Worm (Caenorhabditis elegans) whole organism, L3 larva: ENCODE results near the gene str-84.

Source experiments
- ama-1 ChIP-seq: fragments of 150-350 bp; optimal IDR thresholded peaks from 2 replicates; lab custom pipeline; 2018
- egl-5 ChIP-seq: fragments of 150-350 bp; optimal IDR thresholded peaks from 2 replicates; lab custom pipeline; 2017; ENCODE audit warnings: missing biosample characterization, missing genetic modification reagents, missing genetic modification characterization, inconsistent platforms
- fos-1 ChIP-seq: fragments of 150-350 bp; optimal IDR thresholded peaks from 2 replicates; lab custom pipeline; 2014; ENCODE audit warnings: missing biosample characterization, missing genetic modification characterization
- lin-39 ChIP-seq: fragments of 150-350 bp; optimal IDR thresholded peaks from 2 replicates; lab custom pipeline; 2018; ENCODE audit warnings: missing biosample characterization, missing genetic modification reagents, missing genetic modification characterization
- nhr-12 ChIP-seq: fragments of 150-350 bp; optimal IDR thresholded peaks from 2 replicates; lab custom pipeline; 2014; ENCODE audit warnings: missing biosample characterization, missing genetic modification characterization
- nhr-237 ChIP-seq: fragments of 150-350 bp; optimal IDR thresholded peaks from 2 replicates; lab custom pipeline; 2014; ENCODE audit warnings: missing biosample characterization, missing genetic modification characterization
- tbx-2 ChIP-seq: sonication (generic microtip); optimal IDR thresholded peaks from 2 replicates; lab custom pipeline; 2016; ENCODE audit warnings: mild to moderate bottlenecking, missing genetic modification characterization, missing compliant biosample characterization
- unc-62 ChIP-seq: fragments of 150-350 bp; sonication (generic microtip); optimal IDR thresholded peaks from 4 replicates; lab custom pipeline; 2014; ENCODE audit warnings: missing biosample characterization, missing genetic modification reagents, missing genetic modification characterization

DNA sequence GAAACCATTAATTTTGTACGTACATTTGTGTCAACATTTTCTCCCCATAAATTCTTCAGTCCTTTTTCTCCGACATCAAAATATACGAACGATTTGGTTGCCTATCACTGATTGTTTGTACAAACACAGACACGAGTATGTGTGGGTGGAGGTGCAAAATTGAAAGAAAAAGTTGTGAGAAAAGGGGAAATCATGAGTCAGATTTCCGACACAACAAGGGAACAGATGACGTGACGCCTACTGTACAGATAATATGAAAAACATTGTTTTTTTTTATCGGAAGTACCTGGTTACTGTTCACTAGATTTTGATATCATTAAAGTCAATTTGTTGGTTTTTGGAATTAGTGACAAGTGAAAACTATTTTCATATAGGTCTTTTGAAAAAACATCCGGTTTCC, 46.5 kb downstream of the str-84 start:
- TF ChIP-seq nhr-12 (tag; lab: Kevin White, UChicago) (no peak), ama-1 (lab: Kevin White, UChicago) (peak; percentile 63), unc-62 (GFP tag; lab: Kevin White, UChicago) (no peak), nhr-237 (tag; lab: Kevin White, UChicago) (no peak), lin-39 (tag; lab: Kevin White, UChicago) (no peak), egl-5 (tag; lab: Kevin White, UChicago) (no peak), tbx-2 (no peak), fos-1 (no peak)
